Fruit fly (Drosophila melanogaster) whole organism, prepupa: Measurements from ENCODE around the gene CG34247.
A peak's percentile ranks its signal among the peaks of the same experiment; 100 is the strongest.

ENCODE experiments used
- Blimp-1 ChIP-seq: fragments of 200-800 bp; sonication (Bioruptor generic); optimal IDR thresholded peaks from 3 replicates; lab custom pipeline; 2017; ENCODE audit warnings: missing biosample characterization, missing genetic modification characterization, mild to moderate bottlenecking, moderate library complexity, missing genetic modification reagents
- CG15336 ChIP-seq: fragments of 200-800 bp; sonication (Bioruptor generic); IDR thresholded peaks from 2 replicates; pipeline ENCODE4 v1.3.6; 2022; ENCODE audit warnings: missing biosample characterization, missing genetic modification characterization
- CG16779 ChIP-seq: fragments of 200-800 bp; sonication (Bioruptor generic); optimal IDR thresholded peaks from 3 replicates; lab custom pipeline; 2017; ENCODE audit warnings: missing biosample characterization, mild to moderate bottlenecking, missing genetic modification characterization
- CG32006 ChIP-seq: fragments of 200-800 bp; sonication (Bioruptor generic); optimal IDR thresholded peaks from 3 replicates; lab custom pipeline; 2017; ENCODE audit warnings: missing biosample characterization, mild to moderate bottlenecking, missing genetic modification characterization
- CG34406 ChIP-seq: fragments of 200-800 bp; sonication (Bioruptor generic); optimal IDR thresholded peaks from 3 replicates; lab custom pipeline; 2016; ENCODE audit warnings: missing biosample characterization, missing genetic modification characterization
- CG6163 ChIP-seq: fragments of 200-800 bp; sonication (Bioruptor generic); IDR thresholded peaks from 3 replicates; pipeline ENCODE4 v1.3.6; 2022; ENCODE audit warnings: missing biosample characterization, missing genetic modification characterization
- CG6808 ChIP-seq: fragments of 200-800 bp; sonication (Bioruptor generic); optimal IDR thresholded peaks from 3 replicates; lab custom pipeline; 2017; ENCODE audit warnings: missing biosample characterization, missing genetic modification characterization, mild to moderate bottlenecking, moderate library complexity, missing genetic modification reagents
- CG6854 ChIP-seq: fragments of 200-800 bp; sonication (Bioruptor generic); optimal IDR thresholded peaks from 2 replicates; lab custom pipeline; 2017; ENCODE audit warnings: missing biosample characterization, mild to moderate bottlenecking, missing genetic modification characterization
- CG7368 ChIP-seq: fragments of 200-800 bp; sonication (Bioruptor generic); optimal IDR thresholded peaks from 3 replicates; lab custom pipeline; 2016; ENCODE audit warnings: missing biosample characterization, missing genetic modification characterization
- CG8119 ChIP-seq: fragments of 200-800 bp; sonication (Bioruptor generic); IDR thresholded peaks from 3 replicates; pipeline ENCODE4 v1.3.6; 2022; ENCODE audit warnings: missing biosample characterization, missing genetic modification characterization
- CG8632 ChIP-seq: fragments of 200-800 bp; sonication (Bioruptor generic); optimal IDR thresholded peaks from 3 replicates; lab custom pipeline; 2016; ENCODE audit warnings: missing biosample characterization, missing genetic modification characterization
- CG9139 ChIP-seq: fragments of 200-800 bp; sonication (Bioruptor generic); optimal IDR thresholded peaks from 3 replicates; lab custom pipeline; 2017; ENCODE audit warnings: missing biosample characterization, mild to moderate bottlenecking, missing genetic modification characterization
- Eip75B ChIP-seq: fragments of 200-800 bp; sonication (Bioruptor generic); optimal IDR thresholded peaks from 3 replicates; lab custom pipeline; 2016; ENCODE audit warnings: missing biosample characterization, missing genetic modification characterization
- Eip78C ChIP-seq: fragments of 200-800 bp; sonication (Bioruptor generic); peaks from one replicate; lab custom pipeline; 2016; ENCODE audit warnings: missing biosample characterization, missing genetic modification characterization
- Ets96B ChIP-seq: fragments of 200-800 bp; optimal IDR thresholded peaks from 2 replicates; lab custom pipeline; 2019; ENCODE audit warnings: missing biosample characterization, mild to moderate bottlenecking, missing genetic modification characterization, moderate library complexity
- Gug ChIP-seq: fragments of 200-800 bp; sonication (Bioruptor generic); IDR thresholded peaks from 2 replicates; pipeline ENCODE4 v1.3.6; 2022; ENCODE audit warnings: missing biosample characterization, missing genetic modification characterization
- Hr38 ChIP-seq: sonication (Bioruptor generic); optimal IDR thresholded peaks from 2 replicates; lab custom pipeline; 2016; ENCODE audit warnings: missing biosample characterization, missing genetic modification characterization
- Lpt ChIP-seq: fragments of 200-800 bp; sonication (Bioruptor generic); optimal IDR thresholded peaks from 3 replicates; lab custom pipeline; 2016; ENCODE audit warnings: missing biosample characterization, missing genetic modification characterization
- Sox102F ChIP-seq: fragments of 200-800 bp; sonication (Bioruptor generic); optimal IDR thresholded peaks from 2 replicates; lab custom pipeline; 2016; ENCODE audit warnings: missing biosample characterization, mild to moderate bottlenecking, missing genetic modification characterization
- Sox14 ChIP-seq: fragments of 200-800 bp; sonication (Bioruptor generic); optimal IDR thresholded peaks from 3 replicates; lab custom pipeline; 2016; ENCODE audit warnings: missing biosample characterization, missing genetic modification characterization
- acj6 ChIP-seq: fragments of 200-800 bp; sonication (Bioruptor generic); optimal IDR thresholded peaks from 3 replicates; lab custom pipeline; 2016; ENCODE audit warnings: missing biosample characterization, missing genetic modification characterization
- cyc ChIP-seq: fragments of 200-800 bp; sonication (Bioruptor generic); optimal IDR thresholded peaks from 3 replicates; lab custom pipeline; 2016; ENCODE audit warnings: missing biosample characterization, missing genetic modification characterization
- dsx ChIP-seq: fragments of 200-800 bp; optimal IDR thresholded peaks from 3 replicates; lab custom pipeline; 2019; ENCODE audit warnings: missing biosample characterization, mild to moderate bottlenecking, missing genetic modification characterization, moderate library complexity; ENCODE audit not compliant: poor library complexity, severe bottlenecking
- eg ChIP-seq: fragments of 200-800 bp; sonication (Bioruptor generic); IDR thresholded peaks from 3 replicates; pipeline ENCODE4 v1.3.6; 2022; ENCODE audit warnings: missing biosample characterization, missing genetic modification characterization
- esn ChIP-seq: fragments of 200-800 bp; sonication (Bioruptor generic); optimal IDR thresholded peaks from 2 replicates; lab custom pipeline; 2016; ENCODE audit warnings: missing biosample characterization, mild to moderate bottlenecking, missing genetic modification characterization, moderate library complexity
- fd85E ChIP-seq: fragments of 200-800 bp; sonication (Bioruptor generic); optimal IDR thresholded peaks from 3 replicates; lab custom pipeline; 2016; ENCODE audit warnings: missing biosample characterization, missing genetic modification characterization
- lz ChIP-seq: fragments of 200-800 bp; sonication (Bioruptor generic); optimal IDR thresholded peaks from 3 replicates; lab custom pipeline; 2016; ENCODE audit warnings: missing biosample characterization, missing genetic modification characterization
- pdm3 ChIP-seq: fragments of 200-800 bp; sonication (Bioruptor generic); optimal IDR thresholded peaks from 3 replicates; lab custom pipeline; 2016; ENCODE audit warnings: missing biosample characterization, missing genetic modification characterization
- ss ChIP-seq, 2 experiments: fragments of 200-800 bp; sonication (Bioruptor generic); optimal IDR thresholded peaks; 2 replicates in 1 of 2; 3 replicates in 1 of 2; lab custom pipeline; 2017 to 2018; ENCODE audit warnings: mild to moderate bottlenecking in 2 of 2, missing biosample characterization in 2 of 2, missing genetic modification characterization in 2 of 2, moderate library complexity in 1 of 2
- vri ChIP-seq: fragments of 200-800 bp; sonication (Bioruptor generic); optimal IDR thresholded peaks from 3 replicates; lab custom pipeline; 2016; ENCODE audit warnings: missing biosample characterization, mild to moderate bottlenecking, missing genetic modification characterization

The CG34247 gene

DNA sequence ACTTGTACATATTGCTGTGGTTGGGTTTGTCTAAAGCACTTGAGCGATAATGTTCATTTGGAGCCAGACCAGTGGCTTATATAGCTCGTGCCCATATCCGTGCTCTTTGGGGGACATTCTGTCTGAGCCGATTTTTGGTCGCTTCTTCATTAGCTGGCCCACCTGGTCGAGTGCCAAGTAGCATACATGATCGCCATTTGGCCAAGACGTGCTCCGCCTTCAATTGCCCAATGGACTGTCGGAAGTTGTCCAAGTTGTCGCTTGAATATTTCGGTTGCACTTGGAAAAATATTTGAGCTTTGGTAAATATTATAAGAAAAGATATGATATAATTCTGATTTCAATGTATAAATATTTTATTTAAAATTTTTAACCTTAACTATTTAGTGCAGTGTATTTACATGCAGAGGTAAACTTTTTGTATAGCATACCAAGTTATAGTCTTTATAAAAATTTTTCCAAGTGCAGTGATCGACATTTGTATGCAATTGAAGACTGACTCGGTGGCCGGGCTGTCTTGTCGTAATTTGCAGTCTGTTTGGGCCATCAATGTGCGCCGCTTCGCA, 24.0 kb upstream of the CG34247 start, which contains the start of gene CG13047 (continued):
- TF ChIP-seq CG8119 (GFP tag; lab: Robert Waterston, UW): no peak
- TF ChIP-seq Eip78C (GFP tag; lab: Kevin White, UChicago): peak; percentile 49
- TF ChIP-seq pdm3 (GFP tag; lab: Kevin White, UChicago): no peak
- TF ChIP-seq Gug (GFP tag; lab: Robert Waterston, UW): no peak
- peak; percentile 37 for TF ChIP-seq Ets96B (tag; lab: Kevin White, UChicago)
- no peak for TF ChIP-seq CG9139 (GFP tag; lab: Kevin White, UChicago)
- TF ChIP-seq cyc: no peak

DNA sequence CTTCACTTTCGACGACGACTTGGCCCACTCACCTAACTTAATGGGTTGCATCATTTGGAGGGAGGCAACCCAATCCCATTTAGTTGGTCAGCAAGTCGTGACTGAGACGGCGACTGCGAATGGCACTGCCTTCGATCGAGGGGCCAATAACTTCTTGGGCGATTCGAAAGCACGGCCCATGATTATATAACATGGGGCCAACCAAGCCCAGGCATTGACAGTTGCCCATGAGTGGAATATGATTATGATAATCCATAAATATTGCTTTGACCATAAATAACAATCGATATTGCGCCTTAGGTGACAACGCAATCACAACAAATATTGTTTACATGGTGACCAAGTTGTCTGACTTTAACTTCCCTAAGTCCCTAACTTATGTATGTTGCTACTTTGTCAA, 22.4 kb upstream of the CG34247 start, which contains the start of gene CG13048:
CG13048 (minus strand) TSS at position 101 of the 400 bp plus-strand sequence.
- no peak for TF ChIP-seq dsx (GFP tag; lab: Kevin White, UChicago)
- TF ChIP-seq Gug (GFP tag; lab: Robert Waterston, UW): no peak
- no peak for TF ChIP-seq acj6 (GFP tag; lab: Kevin White, UChicago)
- TF ChIP-seq CG8119 (GFP tag; lab: Robert Waterston, UW): no peak
- no peak for TF ChIP-seq CG6163 (GFP tag; lab: Robert Waterston, UW)
- TF ChIP-seq CG32006 (GFP tag; lab: Kevin White, UChicago): no peak
- no peak for TF ChIP-seq vri (GFP tag; lab: Kevin White, UChicago)
- no peak for TF ChIP-seq CG7368
- no peak for TF ChIP-seq Blimp-1
- TF ChIP-seq Eip78C (GFP tag; lab: Kevin White, UChicago): no peak
- TF ChIP-seq, all 60 proteins: peak for 0

DNA sequence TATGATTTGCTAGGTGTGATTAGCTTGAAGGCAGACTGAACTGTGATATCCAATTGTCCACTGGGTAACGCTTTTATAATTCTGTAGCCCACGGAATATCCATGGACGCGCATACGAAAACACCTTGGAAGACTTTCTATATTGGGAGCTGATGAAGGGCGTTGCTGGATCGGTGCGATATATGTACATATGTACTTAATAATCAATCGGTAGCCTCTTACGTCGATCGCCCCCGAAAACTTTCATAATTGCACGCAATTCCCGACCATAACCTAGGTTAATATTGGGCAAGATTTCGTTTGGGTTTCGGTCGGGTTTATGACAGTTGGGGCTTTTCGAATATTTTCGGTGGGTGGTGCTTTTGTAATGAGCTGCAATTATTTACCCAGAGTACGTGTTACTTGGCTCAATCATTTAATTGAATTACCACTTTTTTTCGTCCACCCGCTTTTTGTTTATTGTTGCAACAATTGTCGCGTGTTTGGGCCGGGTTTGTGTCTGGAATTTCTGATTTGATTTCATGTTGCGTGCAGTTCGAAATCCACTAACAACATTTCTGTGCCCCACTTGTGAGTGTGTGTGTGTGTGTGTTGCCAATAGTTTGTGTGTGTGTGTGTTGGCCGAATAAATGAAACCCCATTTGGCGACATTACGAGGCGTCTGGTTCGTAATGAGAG, 20.6 kb upstream of the CG34247 start, which contains the start of gene CG13049:
CG13049 (minus strand) TSS at position 51 of the 677 bp plus-strand sequence.
- TF ChIP-seq CG32006 (GFP tag; lab: Kevin White, UChicago): no peak
- peak in 1 of 2 experiments; percentile 62 for TF ChIP-seq ss (GFP tag; optimal IDR thresholded peaks at IDR 0.05; lab: Kevin White, UChicago)

DNA sequence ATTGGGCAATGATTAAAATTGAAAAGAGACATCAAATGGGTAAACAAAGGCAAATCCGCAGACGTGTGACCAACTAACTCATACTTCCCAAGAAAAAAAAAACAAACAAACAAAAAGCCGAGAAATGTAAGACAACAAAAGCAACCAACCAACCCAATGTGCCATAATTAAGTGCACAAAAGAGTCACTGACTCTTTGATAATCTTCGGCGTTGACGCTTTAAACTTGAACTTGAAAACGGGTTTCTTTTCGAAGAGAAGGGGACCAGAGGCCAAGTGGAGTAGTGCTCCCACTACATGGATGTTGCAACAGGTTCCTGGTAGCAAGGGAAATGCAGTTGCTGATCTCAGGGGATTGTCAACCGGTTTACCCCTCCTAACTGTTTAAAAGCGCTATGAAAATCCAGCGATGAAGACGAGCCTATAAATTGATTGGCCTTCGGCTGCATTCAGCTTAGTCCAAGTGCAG, 18.6 kb upstream of the CG34247 start, which contains the start of gene CG13064:
CG13064 (plus strand) TSS at position 418 of the 468 bp plus-strand sequence.
- peak; percentile 55 for TF ChIP-seq dsx (GFP tag; lab: Kevin White, UChicago)
- TF ChIP-seq Eip78C (GFP tag; lab: Kevin White, UChicago): peak; percentile 53
- TF ChIP-seq esn: no peak
- no peak for TF ChIP-seq lz (GFP tag; lab: Kevin White, UChicago)
- TF ChIP-seq CG34406 (GFP tag; lab: Kevin White, UChicago): no peak
- no peak for TF ChIP-seq CG16779 (tag; lab: Kevin White, UChicago)
- TF ChIP-seq ss (GFP tag; optimal IDR thresholded peaks at IDR 0.05; lab: Kevin White, UChicago): peak in 1 of 2 experiments; percentile 63
- TF ChIP-seq Eip75B (GFP tag; lab: Kevin White, UChicago): peak; percentile 47
- TF ChIP-seq fd85E (GFP tag; lab: Kevin White, UChicago): no peak
- TF ChIP-seq pdm3 (GFP tag; lab: Kevin White, UChicago): no peak
- no peak for TF ChIP-seq CG8119 (GFP tag; lab: Robert Waterston, UW)
- no peak for TF ChIP-seq Hr38 (GFP tag; lab: Kevin White, UChicago)
- peak; percentile 8 for TF ChIP-seq Lpt (GFP tag; lab: Kevin White, UChicago)
- TF ChIP-seq eg (GFP tag; lab: Robert Waterston, UW): no peak
- peak; percentile 19 for TF ChIP-seq Sox102F

DNA sequence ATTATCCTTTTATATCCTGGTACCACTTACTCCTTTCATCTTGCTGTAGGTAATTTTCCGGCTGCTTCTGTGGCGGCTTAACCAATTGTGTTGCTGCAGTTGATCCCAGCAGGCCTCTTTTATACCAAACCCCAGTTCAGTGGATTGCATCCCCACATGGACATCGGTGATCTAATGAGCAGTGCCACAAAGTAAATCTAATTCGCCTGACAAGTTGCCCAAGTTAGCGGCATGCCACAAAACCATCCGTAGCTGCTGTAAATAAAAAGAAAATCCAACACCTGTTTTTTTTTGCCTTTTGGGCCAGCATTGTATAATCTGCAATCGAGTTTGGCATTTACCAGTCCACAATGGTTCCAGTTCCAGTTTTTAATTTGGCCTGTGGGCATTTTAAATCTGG, 17.8 kb upstream of the CG34247 start, which contains the start of gene CG13050:
CG13050 (minus strand) TSS at position 101 of the 400 bp plus-strand sequence.
- no peak for TF ChIP-seq CG9139 (GFP tag; lab: Kevin White, UChicago)
- TF ChIP-seq CG6854 (GFP tag; lab: Kevin White, UChicago): no peak
- no peak for TF ChIP-seq Sox14 (GFP tag; lab: Kevin White, UChicago)
- no peak for TF ChIP-seq CG8632 (GFP tag; lab: Kevin White, UChicago)
- TF ChIP-seq pdm3 (GFP tag; lab: Kevin White, UChicago): no peak
- no peak for TF ChIP-seq CG6808 (GFP tag; lab: Kevin White, UChicago)
- TF ChIP-seq CG15336 (GFP tag; lab: Robert Waterston, UW): no peak
